Worm (Caenorhabditis elegans): ENCODE data around the gene F42C5.3.

- TF ChIP-seq ztf-23 (GFP tag; IDR thresholded peaks at IDR 0.05) (no peak), T22C8.4 (GFP tag; IDR thresholded peaks at IDR 0.05) (no peak), med-1 (GFP tag; optimal IDR thresholded peaks at IDR 0.05; ENCODE audit: insufficient read depth) (no peak), ztf-29 (GFP tag; IDR thresholded peaks at IDR 0.05) (no peak), flt-1 (GFP tag; IDR thresholded peaks at IDR 0.05) (no peak), cog-1 (tag; optimal IDR thresholded peaks at IDR 0.05) (no peak), ref-1 (GFP tag; conservative IDR thresholded peaks at IDR 0.05) (no peak), tab-1 (GFP tag; IDR thresholded peaks at IDR 0.05) (no peak), klf-2 (GFP tag; conservative IDR thresholded peaks at IDR 0.05) (no peak)
These were observed 30.6 kb upstream of the F42C5.3 start for ce11 chrIV:7317829-7318529.
